Fruit fly (Drosophila melanogaster) whole organism, wandering third instar larva: Measurements from ENCODE around the gene Coq3.
A peak's percentile ranks its signal among the peaks of the same experiment; 100 is the strongest.

Source experiments
- Abd-B ChIP-seq: fragments of >200 bp; optimal IDR thresholded peaks from 2 replicates; lab custom pipeline; 2017; ENCODE audit warnings: missing biosample characterization, missing genetic modification characterization
- CG32264 ChIP-seq: fragments of 200-800 bp; sonication (Bioruptor generic); optimal IDR thresholded peaks from 2 replicates; lab custom pipeline; 2016; ENCODE audit warnings: missing biosample characterization, missing genetic modification characterization
- Dfd ChIP-seq: fragments of >200 bp; optimal IDR thresholded peaks from 2 replicates; lab custom pipeline; 2017; ENCODE audit warnings: missing biosample characterization, missing genetic modification characterization
- Dif ChIP-seq: fragments of 200-275, 200-300 bp; sonication (Bioruptor generic); optimal IDR thresholded peaks from 2 replicates; lab custom pipeline; 2018; ENCODE audit warnings: missing biosample characterization, missing genetic modification characterization; ENCODE audit not compliant: partially characterized antibody
- HLH106 ChIP-seq: fragments of 200-800 bp; optimal IDR thresholded peaks from 3 replicates; lab custom pipeline; 2019; ENCODE audit warnings: missing biosample characterization, mild to moderate bottlenecking, missing genetic modification characterization, moderate library complexity
- Hr78 ChIP-seq: fragments of >200 bp; optimal IDR thresholded peaks from 2 replicates; lab custom pipeline; 2017; ENCODE audit warnings: missing biosample characterization, missing genetic modification characterization
- Myc ChIP-seq: fragments of >200 bp; optimal IDR thresholded peaks from 2 replicates; lab custom pipeline; 2017
- Vsx2 ChIP-seq: fragments of 200-300, 225-300 bp; sonication (Bioruptor generic); optimal IDR thresholded peaks from 2 replicates; lab custom pipeline; 2018; ENCODE audit warnings: missing biosample characterization, missing genetic modification characterization; ENCODE audit not compliant: partially characterized antibody
- br ChIP-seq: fragments of 200-800 bp; sonication (Bioruptor generic); optimal IDR thresholded peaks from 2 replicates; lab custom pipeline; 2016; ENCODE audit warnings: missing biosample characterization, missing genetic modification characterization
- brk ChIP-seq: fragments of 200-800 bp; sonication (Bioruptor generic); optimal IDR thresholded peaks from 2 replicates; lab custom pipeline; 2016; ENCODE audit warnings: missing biosample characterization, mild to moderate bottlenecking, missing genetic modification characterization
- dmrt93B ChIP-seq: fragments of 200-800 bp; sonication (Bioruptor generic); optimal IDR thresholded peaks from 2 replicates; lab custom pipeline; 2018; ENCODE audit warnings: missing biosample characterization, mild to moderate bottlenecking, missing genetic modification characterization
- h ChIP-seq: fragments of 200-800 bp; sonication (Bioruptor generic); optimal IDR thresholded peaks from 3 replicates; lab custom pipeline; 2016; ENCODE audit warnings: missing biosample characterization, mild to moderate bottlenecking, missing genetic modification characterization
- pan ChIP-seq: fragments of >200 bp; optimal IDR thresholded peaks from 2 replicates; lab custom pipeline; 2017
- psq ChIP-seq: fragments of 200-800 bp; sonication (Bioruptor generic); optimal IDR thresholded peaks from 3 replicates; lab custom pipeline; 2017; ENCODE audit warnings: missing biosample characterization, mild to moderate bottlenecking, missing genetic modification characterization, moderate library complexity

- peak; percentile 90 for TF ChIP-seq h (GFP tag; lab: Kevin White, UChicago)
- no peak for TF ChIP-seq brk
- peak; percentile 73 for TF ChIP-seq psq (GFP tag; lab: Kevin White, UChicago)
- TF ChIP-seq br (GFP tag; lab: Kevin White, UChicago), result peak; percentile 91
- TF ChIP-seq CG32264, result peak; percentile 48
- peak; percentile 82 for TF ChIP-seq dmrt93B
- no peak for TF ChIP-seq Abd-B (GFP tag; lab: Kevin White, UChicago)
- TF ChIP-seq Vsx2, result no peak
- peak; percentile 100 for TF ChIP-seq Myc (lab: Kevin White, UChicago)
- no peak for TF ChIP-seq pan
- TF ChIP-seq Dif, result no peak
- TF ChIP-seq HLH106, result peak; percentile 90
- TF ChIP-seq Hr78 (GFP tag; lab: Kevin White, UChicago), result no peak
- TF ChIP-seq Dfd (GFP tag; lab: Kevin White, UChicago), result no peak
Measured at dm6 chr2L:21168295-21169159, 10.1 kb upstream of the Coq3 start, which contains the start of the genes mAcon1, CG43345 and CG43346.
